Fruit fly (Drosophila melanogaster) whole organism, prepupa: ENCODE results near the gene Tpi.

Experiments used
- Blimp-1 ChIP-seq: fragments of 200-800 bp; sonication (Bioruptor generic); optimal IDR thresholded peaks from 3 replicates; lab custom pipeline; 2017; ENCODE audit warnings: missing biosample characterization, missing genetic modification characterization, mild to moderate bottlenecking, moderate library complexity, missing genetic modification reagents
- CG10631 ChIP-seq: fragments of 200-800 bp; sonication (Bioruptor generic); optimal IDR thresholded peaks from 2 replicates; lab custom pipeline; 2016; ENCODE audit warnings: missing biosample characterization, missing genetic modification characterization
- CG11294 ChIP-seq: fragments of 200-800 bp; sonication (Bioruptor generic); IDR thresholded peaks from 2 replicates; pipeline ENCODE4 v1.3.6; 2022; ENCODE audit warnings: missing biosample characterization, missing genetic modification characterization
- CG11902 ChIP-seq: fragments of 200-800 bp; sonication (Bioruptor generic); optimal IDR thresholded peaks from 3 replicates; lab custom pipeline; 2016; ENCODE audit warnings: missing biosample characterization, missing genetic modification characterization
- CG15336 ChIP-seq: fragments of 200-800 bp; sonication (Bioruptor generic); IDR thresholded peaks from 2 replicates; pipeline ENCODE4 v1.3.6; 2022; ENCODE audit warnings: missing biosample characterization, missing genetic modification characterization
- CG1621 ChIP-seq: fragments of 200-800 bp; sonication (Bioruptor generic); optimal IDR thresholded peaks from 3 replicates; lab custom pipeline; 2018; ENCODE audit warnings: missing biosample characterization, mild to moderate bottlenecking, missing genetic modification characterization
- CG16779 ChIP-seq: fragments of 200-800 bp; sonication (Bioruptor generic); optimal IDR thresholded peaks from 3 replicates; lab custom pipeline; 2017; ENCODE audit warnings: missing biosample characterization, mild to moderate bottlenecking, missing genetic modification characterization
- CG31627 ChIP-seq: fragments of 200-800 bp; sonication (Bioruptor generic); optimal IDR thresholded peaks from 3 replicates; lab custom pipeline; 2016; ENCODE audit warnings: missing biosample characterization, missing genetic modification characterization
- CG32006 ChIP-seq: fragments of 200-800 bp; sonication (Bioruptor generic); optimal IDR thresholded peaks from 3 replicates; lab custom pipeline; 2017; ENCODE audit warnings: missing biosample characterization, mild to moderate bottlenecking, missing genetic modification characterization
- CG34406 ChIP-seq: fragments of 200-800 bp; sonication (Bioruptor generic); optimal IDR thresholded peaks from 3 replicates; lab custom pipeline; 2016; ENCODE audit warnings: missing biosample characterization, missing genetic modification characterization
- CG3919 ChIP-seq: fragments of 200-800 bp; sonication (Bioruptor generic); optimal IDR thresholded peaks from 3 replicates; lab custom pipeline; 2016; ENCODE audit warnings: missing biosample characterization, missing genetic modification characterization
- CG4318 ChIP-seq: fragments of 200-800 bp; sonication (Bioruptor generic); optimal IDR thresholded peaks from 3 replicates; lab custom pipeline; 2017; ENCODE audit warnings: missing biosample characterization, mild to moderate bottlenecking, missing genetic modification characterization
- CG6276 ChIP-seq: fragments of 200-800 bp; sonication (Bioruptor generic); optimal IDR thresholded peaks from 2 replicates; lab custom pipeline; 2017; ENCODE audit warnings: missing biosample characterization, mild to moderate bottlenecking, missing genetic modification characterization
- CG6792 ChIP-seq: fragments of 200-800 bp; sonication (Bioruptor generic); optimal IDR thresholded peaks from 3 replicates; lab custom pipeline; 2016; ENCODE audit warnings: missing biosample characterization, missing genetic modification characterization
- CG6808 ChIP-seq: fragments of 200-800 bp; sonication (Bioruptor generic); optimal IDR thresholded peaks from 3 replicates; lab custom pipeline; 2017; ENCODE audit warnings: missing biosample characterization, missing genetic modification characterization, mild to moderate bottlenecking, moderate library complexity, missing genetic modification reagents
- CG6854 ChIP-seq: fragments of 200-800 bp; sonication (Bioruptor generic); optimal IDR thresholded peaks from 2 replicates; lab custom pipeline; 2017; ENCODE audit warnings: missing biosample characterization, mild to moderate bottlenecking, missing genetic modification characterization
- CG7368 ChIP-seq: fragments of 200-800 bp; sonication (Bioruptor generic); optimal IDR thresholded peaks from 3 replicates; lab custom pipeline; 2016; ENCODE audit warnings: missing biosample characterization, missing genetic modification characterization
- CG8119 ChIP-seq: fragments of 200-800 bp; sonication (Bioruptor generic); IDR thresholded peaks from 3 replicates; pipeline ENCODE4 v1.3.6; 2022; ENCODE audit warnings: missing biosample characterization, missing genetic modification characterization
- CG8632 ChIP-seq: fragments of 200-800 bp; sonication (Bioruptor generic); optimal IDR thresholded peaks from 3 replicates; lab custom pipeline; 2016; ENCODE audit warnings: missing biosample characterization, missing genetic modification characterization
- CG9139 ChIP-seq: fragments of 200-800 bp; sonication (Bioruptor generic); optimal IDR thresholded peaks from 3 replicates; lab custom pipeline; 2017; ENCODE audit warnings: missing biosample characterization, mild to moderate bottlenecking, missing genetic modification characterization
- Eip75B ChIP-seq: fragments of 200-800 bp; sonication (Bioruptor generic); optimal IDR thresholded peaks from 3 replicates; lab custom pipeline; 2016; ENCODE audit warnings: missing biosample characterization, missing genetic modification characterization
- Eip78C ChIP-seq: fragments of 200-800 bp; sonication (Bioruptor generic); peaks from one replicate; lab custom pipeline; 2016; ENCODE audit warnings: missing biosample characterization, missing genetic modification characterization
- Eip93F ChIP-seq: fragments of 200-800 bp; sonication (Bioruptor generic); optimal IDR thresholded peaks from 2 replicates; lab custom pipeline; 2016; ENCODE audit warnings: missing biosample characterization, mild to moderate bottlenecking, missing genetic modification characterization
- Ets21C ChIP-seq: fragments of 200-800 bp; sonication (Bioruptor generic); optimal IDR thresholded peaks from 3 replicates; lab custom pipeline; 2016; ENCODE audit warnings: missing biosample characterization, missing genetic modification characterization
- Hr39 ChIP-seq: fragments of 200-800 bp; sonication (Bioruptor generic); optimal IDR thresholded peaks from 2 replicates; lab custom pipeline; 2016; ENCODE audit warnings: missing biosample characterization, missing genetic modification characterization
- Hr4 ChIP-seq: fragments of 200-800 bp; sonication (Bioruptor generic); optimal IDR thresholded peaks from 3 replicates; lab custom pipeline; 2016; ENCODE audit warnings: missing biosample characterization, missing genetic modification characterization
- Lpt ChIP-seq: fragments of 200-800 bp; sonication (Bioruptor generic); optimal IDR thresholded peaks from 3 replicates; lab custom pipeline; 2016; ENCODE audit warnings: missing biosample characterization, missing genetic modification characterization
- Met ChIP-seq: fragments of 200-800 bp; sonication (Bioruptor generic); optimal IDR thresholded peaks from 3 replicates; lab custom pipeline; 2016; ENCODE audit warnings: missing biosample characterization, missing genetic modification characterization
- OdsH ChIP-seq: fragments of 200-800 bp; sonication (Bioruptor generic); optimal IDR thresholded peaks from 3 replicates; lab custom pipeline; 2016; ENCODE audit warnings: missing biosample characterization, missing genetic modification characterization
- Smox ChIP-seq: fragments of 200-800 bp; sonication (Bioruptor generic); optimal IDR thresholded peaks from 3 replicates; lab custom pipeline; 2016; ENCODE audit warnings: missing biosample characterization, missing genetic modification characterization
- Sox102F ChIP-seq: fragments of 200-800 bp; sonication (Bioruptor generic); optimal IDR thresholded peaks from 2 replicates; lab custom pipeline; 2016; ENCODE audit warnings: missing biosample characterization, mild to moderate bottlenecking, missing genetic modification characterization
- Sox15 ChIP-seq: fragments of 200-800 bp; sonication (Bioruptor generic); optimal IDR thresholded peaks from 3 replicates; lab custom pipeline; 2016; ENCODE audit warnings: missing biosample characterization, missing genetic modification characterization
- achi ChIP-seq: fragments of 200-800 bp; sonication (Bioruptor generic); optimal IDR thresholded peaks from 3 replicates; lab custom pipeline; 2016; ENCODE audit warnings: missing biosample characterization, missing genetic modification characterization
- dac ChIP-seq: fragments of 200-800 bp; sonication (Bioruptor generic); optimal IDR thresholded peaks from 2 replicates; lab custom pipeline; 2017; ENCODE audit warnings: missing biosample characterization, mild to moderate bottlenecking, missing genetic modification characterization
- eg ChIP-seq: fragments of 200-800 bp; sonication (Bioruptor generic); IDR thresholded peaks from 3 replicates; pipeline ENCODE4 v1.3.6; 2022; ENCODE audit warnings: missing biosample characterization, missing genetic modification characterization
- fd59A ChIP-seq: fragments of 200-800 bp; sonication (Bioruptor generic); optimal IDR thresholded peaks from 2 replicates; lab custom pipeline; 2017; ENCODE audit warnings: missing biosample characterization, mild to moderate bottlenecking, missing genetic modification characterization, missing genetic modification reagents
- fd85E ChIP-seq: fragments of 200-800 bp; sonication (Bioruptor generic); optimal IDR thresholded peaks from 3 replicates; lab custom pipeline; 2016; ENCODE audit warnings: missing biosample characterization, missing genetic modification characterization
- fkh ChIP-seq: fragments of 200-800 bp; sonication (Bioruptor generic); optimal IDR thresholded peaks from 3 replicates; lab custom pipeline; 2017; ENCODE audit warnings: missing biosample characterization, mild to moderate bottlenecking, missing genetic modification characterization, moderate library complexity
- lz ChIP-seq: fragments of 200-800 bp; sonication (Bioruptor generic); optimal IDR thresholded peaks from 3 replicates; lab custom pipeline; 2016; ENCODE audit warnings: missing biosample characterization, missing genetic modification characterization
- net ChIP-seq: fragments of 200-800 bp; sonication (Bioruptor generic); optimal IDR thresholded peaks from 3 replicates; lab custom pipeline; 2016; ENCODE audit warnings: missing biosample characterization, missing genetic modification characterization
- salr ChIP-seq, 2 experiments: fragments of 200-800 bp; sonication (Bioruptor generic); optimal IDR thresholded peaks; 3 replicates each; lab custom pipeline; 2016 to 2018; ENCODE audit warnings: missing biosample characterization in 2 of 2, missing genetic modification characterization in 2 of 2, mild to moderate bottlenecking in 1 of 2
- spab ChIP-seq: fragments of 200-800 bp; sonication (Bioruptor generic); optimal IDR thresholded peaks from 2 replicates; lab custom pipeline; 2017; ENCODE audit warnings: missing biosample characterization, mild to moderate bottlenecking, missing genetic modification characterization, missing genetic modification reagents
- ss ChIP-seq, 2 experiments: fragments of 200-800 bp; sonication (Bioruptor generic); optimal IDR thresholded peaks; 2 replicates in 1 of 2; 3 replicates in 1 of 2; lab custom pipeline; 2017 to 2018; ENCODE audit warnings: mild to moderate bottlenecking in 2 of 2, missing biosample characterization in 2 of 2, missing genetic modification characterization in 2 of 2, moderate library complexity in 1 of 2
- svp ChIP-seq: fragments of 200-800 bp; sonication (Bioruptor generic); peaks from one replicate; lab custom pipeline; 2016; ENCODE audit warnings: missing biosample characterization, missing genetic modification characterization
- vri ChIP-seq: fragments of 200-800 bp; sonication (Bioruptor generic); optimal IDR thresholded peaks from 3 replicates; lab custom pipeline; 2016; ENCODE audit warnings: missing biosample characterization, mild to moderate bottlenecking, missing genetic modification characterization

The Tpi gene

dm6 chr3R:30160312-30160942 lies 26.0 kb upstream of the Tpi start, which contains the start of gene CG11498 (continued):
- TF ChIP-seq CG4318 (GFP tag; lab: Kevin White, UChicago): peak; percentile 20

- TF ChIP-seq CG16779 (tag; lab: Kevin White, UChicago): no peak
- peak; percentile 38 for TF ChIP-seq svp (GFP tag; lab: Kevin White, UChicago)
- no peak for TF ChIP-seq CG6854
Measured at dm6 chr3R:30153864-30154263, 19.5 kb upstream of the Tpi start.

dm6 chr3R:30151300-30152109 lies 17.1 kb upstream of the Tpi start, which contains the start of gene CG15529:
Gene CG15529 (plus strand): TSS chr3R:30152059.
- TF ChIP-seq Ets21C (GFP tag; lab: Kevin White, UChicago) (peak; percentile 5), Sox102F (GFP tag; lab: Kevin White, UChicago) (peak; percentile 20), CG8119 (GFP tag; lab: Robert Waterston, UW) (peak; percentile 76), CG15336 (peak; percentile 79), CG10631 (GFP tag; lab: Kevin White, UChicago) (peak; percentile 58), dac (GFP tag; lab: Kevin White, UChicago) (peak; percentile 7), Lpt (GFP tag; lab: Kevin White, UChicago) (peak; percentile 31), CG6276 (GFP tag; lab: Kevin White, UChicago) (peak; percentile 38), Blimp-1 (GFP tag; lab: Kevin White, UChicago) (no peak), net (GFP tag; lab: Kevin White, UChicago) (peak; percentile 53), lz (peak; percentile 26), fd59A (GFP tag; lab: Kevin White, UChicago) (peak; percentile 65), CG31627 (GFP tag; lab: Kevin White, UChicago) (peak; percentile 26), spab (GFP tag; lab: Kevin White, UChicago) (peak; percentile 68), Eip93F (GFP tag; lab: Kevin White, UChicago) (no peak), fkh (GFP tag; lab: Kevin White, UChicago) (no peak), Sox15 (peak; percentile 43), fd85E (no peak), CG7368 (GFP tag; lab: Kevin White, UChicago) (peak; percentile 16), eg (peak; percentile 86), CG3919 (GFP tag; lab: Kevin White, UChicago) (peak; percentile 69), CG11294 (peak; percentile 72), Met (GFP tag; lab: Kevin White, UChicago) (no peak), Eip75B (GFP tag; lab: Kevin White, UChicago) (peak; percentile 41), CG32006 (GFP tag; lab: Kevin White, UChicago) (peak; percentile 61), OdsH (GFP tag; lab: Kevin White, UChicago) (peak; percentile 56), ss (GFP tag; optimal IDR thresholded peaks at IDR 0.05; lab: Kevin White, UChicago) (peak in 1 of 2 experiments; percentile 73), CG4318 (GFP tag; lab: Kevin White, UChicago) (no peak), CG6792 (GFP tag; lab: Kevin White, UChicago) (peak; percentile 35), Hr4 (peak; percentile 38), CG6808 (GFP tag; lab: Kevin White, UChicago) (peak; percentile 74), CG6854 (no peak), achi (GFP tag; lab: Kevin White, UChicago) (peak; percentile 57), CG1621 (tag; lab: Kevin White, UChicago) (peak; percentile 51), CG34406 (GFP tag; lab: Kevin White, UChicago) (peak; percentile 56), Eip78C (peak; percentile 83), Smox (GFP tag; lab: Kevin White, UChicago) (peak; percentile 25), CG16779 (tag; lab: Kevin White, UChicago) (no peak), vri (GFP tag; lab: Kevin White, UChicago) (no peak), Hr39 (GFP tag; lab: Kevin White, UChicago) (peak; percentile 27), CG9139 (GFP tag; lab: Kevin White, UChicago) (peak; percentile 57), CG11902 (GFP tag; lab: Kevin White, UChicago) (peak; percentile 25), salr (GFP tag; optimal IDR thresholded peaks at IDR 0.05; lab: Kevin White, UChicago) (peak; percentile 40 to 51), CG8632 (peak; percentile 51)
